Fruit fly (Drosophila melanogaster) whole organism, prepupa: ENCODE data around the gene gcm.

Experiments
- Blimp-1 ChIP-seq: fragments of 200-800 bp; sonication (Bioruptor generic); optimal IDR thresholded peaks from 3 replicates; lab custom pipeline; 2017; ENCODE audit warnings: missing biosample characterization, missing genetic modification characterization, mild to moderate bottlenecking, moderate library complexity, missing genetic modification reagents
- CG11294 ChIP-seq: fragments of 200-800 bp; sonication (Bioruptor generic); IDR thresholded peaks from 2 replicates; pipeline ENCODE4 v1.3.6; 2022; ENCODE audit warnings: missing biosample characterization, missing genetic modification characterization
- CG11762 ChIP-seq: fragments of 200-800 bp; sonication (Bioruptor generic); optimal IDR thresholded peaks from 3 replicates; lab custom pipeline; 2016; ENCODE audit warnings: missing biosample characterization, missing genetic modification characterization; ENCODE audit not compliant: insufficient read depth
- CG15336 ChIP-seq: fragments of 200-800 bp; sonication (Bioruptor generic); IDR thresholded peaks from 2 replicates; pipeline ENCODE4 v1.3.6; 2022; ENCODE audit warnings: missing biosample characterization, missing genetic modification characterization
- CG1621 ChIP-seq: fragments of 200-800 bp; sonication (Bioruptor generic); optimal IDR thresholded peaks from 3 replicates; lab custom pipeline; 2018; ENCODE audit warnings: missing biosample characterization, mild to moderate bottlenecking, missing genetic modification characterization
- CG16779 ChIP-seq: fragments of 200-800 bp; sonication (Bioruptor generic); optimal IDR thresholded peaks from 3 replicates; lab custom pipeline; 2017; ENCODE audit warnings: missing biosample characterization, mild to moderate bottlenecking, missing genetic modification characterization
- CG3032 ChIP-seq: fragments of 200-800 bp; optimal IDR thresholded peaks from 2 replicates; lab custom pipeline; 2019; ENCODE audit warnings: missing biosample characterization, mild to moderate bottlenecking, missing genetic modification characterization, moderate library complexity
- CG34406 ChIP-seq: fragments of 200-800 bp; sonication (Bioruptor generic); optimal IDR thresholded peaks from 3 replicates; lab custom pipeline; 2016; ENCODE audit warnings: missing biosample characterization, missing genetic modification characterization
- CG6163 ChIP-seq: fragments of 200-800 bp; sonication (Bioruptor generic); IDR thresholded peaks from 3 replicates; pipeline ENCODE4 v1.3.6; 2022; ENCODE audit warnings: missing biosample characterization, missing genetic modification characterization
- CG6276 ChIP-seq: fragments of 200-800 bp; sonication (Bioruptor generic); optimal IDR thresholded peaks from 2 replicates; lab custom pipeline; 2017; ENCODE audit warnings: missing biosample characterization, mild to moderate bottlenecking, missing genetic modification characterization
- CG6808 ChIP-seq: fragments of 200-800 bp; sonication (Bioruptor generic); optimal IDR thresholded peaks from 3 replicates; lab custom pipeline; 2017; ENCODE audit warnings: missing biosample characterization, missing genetic modification characterization, mild to moderate bottlenecking, moderate library complexity, missing genetic modification reagents
- CG6854 ChIP-seq: fragments of 200-800 bp; sonication (Bioruptor generic); optimal IDR thresholded peaks from 2 replicates; lab custom pipeline; 2017; ENCODE audit warnings: missing biosample characterization, mild to moderate bottlenecking, missing genetic modification characterization
- CG7368 ChIP-seq: fragments of 200-800 bp; sonication (Bioruptor generic); optimal IDR thresholded peaks from 3 replicates; lab custom pipeline; 2016; ENCODE audit warnings: missing biosample characterization, missing genetic modification characterization
- CG8119 ChIP-seq: fragments of 200-800 bp; sonication (Bioruptor generic); IDR thresholded peaks from 3 replicates; pipeline ENCODE4 v1.3.6; 2022; ENCODE audit warnings: missing biosample characterization, missing genetic modification characterization
- CG8632 ChIP-seq: fragments of 200-800 bp; sonication (Bioruptor generic); optimal IDR thresholded peaks from 3 replicates; lab custom pipeline; 2016; ENCODE audit warnings: missing biosample characterization, missing genetic modification characterization
- Eip75B ChIP-seq: fragments of 200-800 bp; sonication (Bioruptor generic); optimal IDR thresholded peaks from 3 replicates; lab custom pipeline; 2016; ENCODE audit warnings: missing biosample characterization, missing genetic modification characterization
- Eip93F ChIP-seq: fragments of 200-800 bp; sonication (Bioruptor generic); optimal IDR thresholded peaks from 2 replicates; lab custom pipeline; 2016; ENCODE audit warnings: missing biosample characterization, mild to moderate bottlenecking, missing genetic modification characterization
- Ets21C ChIP-seq: fragments of 200-800 bp; sonication (Bioruptor generic); optimal IDR thresholded peaks from 3 replicates; lab custom pipeline; 2016; ENCODE audit warnings: missing biosample characterization, missing genetic modification characterization
- Ets96B ChIP-seq: fragments of 200-800 bp; optimal IDR thresholded peaks from 2 replicates; lab custom pipeline; 2019; ENCODE audit warnings: missing biosample characterization, mild to moderate bottlenecking, missing genetic modification characterization, moderate library complexity
- Gug ChIP-seq: fragments of 200-800 bp; sonication (Bioruptor generic); IDR thresholded peaks from 2 replicates; pipeline ENCODE4 v1.3.6; 2022; ENCODE audit warnings: missing biosample characterization, missing genetic modification characterization
- Hr38 ChIP-seq: sonication (Bioruptor generic); optimal IDR thresholded peaks from 2 replicates; lab custom pipeline; 2016; ENCODE audit warnings: missing biosample characterization, missing genetic modification characterization
- Hr4 ChIP-seq: fragments of 200-800 bp; sonication (Bioruptor generic); optimal IDR thresholded peaks from 3 replicates; lab custom pipeline; 2016; ENCODE audit warnings: missing biosample characterization, missing genetic modification characterization
- OdsH ChIP-seq: fragments of 200-800 bp; sonication (Bioruptor generic); optimal IDR thresholded peaks from 3 replicates; lab custom pipeline; 2016; ENCODE audit warnings: missing biosample characterization, missing genetic modification characterization
- Smox ChIP-seq: fragments of 200-800 bp; sonication (Bioruptor generic); optimal IDR thresholded peaks from 3 replicates; lab custom pipeline; 2016; ENCODE audit warnings: missing biosample characterization, missing genetic modification characterization
- Sox102F ChIP-seq: fragments of 200-800 bp; sonication (Bioruptor generic); optimal IDR thresholded peaks from 2 replicates; lab custom pipeline; 2016; ENCODE audit warnings: missing biosample characterization, mild to moderate bottlenecking, missing genetic modification characterization
- Sox15 ChIP-seq: fragments of 200-800 bp; sonication (Bioruptor generic); optimal IDR thresholded peaks from 3 replicates; lab custom pipeline; 2016; ENCODE audit warnings: missing biosample characterization, missing genetic modification characterization
- achi ChIP-seq: fragments of 200-800 bp; sonication (Bioruptor generic); optimal IDR thresholded peaks from 3 replicates; lab custom pipeline; 2016; ENCODE audit warnings: missing biosample characterization, missing genetic modification characterization
- cyc ChIP-seq: fragments of 200-800 bp; sonication (Bioruptor generic); optimal IDR thresholded peaks from 3 replicates; lab custom pipeline; 2016; ENCODE audit warnings: missing biosample characterization, missing genetic modification characterization
- dac ChIP-seq: fragments of 200-800 bp; sonication (Bioruptor generic); optimal IDR thresholded peaks from 2 replicates; lab custom pipeline; 2017; ENCODE audit warnings: missing biosample characterization, mild to moderate bottlenecking, missing genetic modification characterization
- dsx ChIP-seq: fragments of 200-800 bp; optimal IDR thresholded peaks from 3 replicates; lab custom pipeline; 2019; ENCODE audit warnings: missing biosample characterization, mild to moderate bottlenecking, missing genetic modification characterization, moderate library complexity; ENCODE audit not compliant: poor library complexity, severe bottlenecking
- eg ChIP-seq: fragments of 200-800 bp; sonication (Bioruptor generic); IDR thresholded peaks from 3 replicates; pipeline ENCODE4 v1.3.6; 2022; ENCODE audit warnings: missing biosample characterization, missing genetic modification characterization
- esn ChIP-seq: fragments of 200-800 bp; sonication (Bioruptor generic); optimal IDR thresholded peaks from 2 replicates; lab custom pipeline; 2016; ENCODE audit warnings: missing biosample characterization, mild to moderate bottlenecking, missing genetic modification characterization, moderate library complexity
- fd59A ChIP-seq: fragments of 200-800 bp; sonication (Bioruptor generic); optimal IDR thresholded peaks from 2 replicates; lab custom pipeline; 2017; ENCODE audit warnings: missing biosample characterization, mild to moderate bottlenecking, missing genetic modification characterization, missing genetic modification reagents
- fd85E ChIP-seq: fragments of 200-800 bp; sonication (Bioruptor generic); optimal IDR thresholded peaks from 3 replicates; lab custom pipeline; 2016; ENCODE audit warnings: missing biosample characterization, missing genetic modification characterization
- fkh ChIP-seq: fragments of 200-800 bp; sonication (Bioruptor generic); optimal IDR thresholded peaks from 3 replicates; lab custom pipeline; 2017; ENCODE audit warnings: missing biosample characterization, mild to moderate bottlenecking, missing genetic modification characterization, moderate library complexity
- lz ChIP-seq: fragments of 200-800 bp; sonication (Bioruptor generic); optimal IDR thresholded peaks from 3 replicates; lab custom pipeline; 2016; ENCODE audit warnings: missing biosample characterization, missing genetic modification characterization
- salr ChIP-seq, 2 experiments: fragments of 200-800 bp; sonication (Bioruptor generic); optimal IDR thresholded peaks; 3 replicates each; lab custom pipeline; 2016 to 2018; ENCODE audit warnings: missing biosample characterization in 2 of 2, missing genetic modification characterization in 2 of 2, mild to moderate bottlenecking in 1 of 2
- spab ChIP-seq: fragments of 200-800 bp; sonication (Bioruptor generic); optimal IDR thresholded peaks from 2 replicates; lab custom pipeline; 2017; ENCODE audit warnings: missing biosample characterization, mild to moderate bottlenecking, missing genetic modification characterization, missing genetic modification reagents
- ss ChIP-seq, 2 experiments: fragments of 200-800 bp; sonication (Bioruptor generic); optimal IDR thresholded peaks; 2 replicates in 1 of 2; 3 replicates in 1 of 2; lab custom pipeline; 2017 to 2018; ENCODE audit warnings: mild to moderate bottlenecking in 2 of 2, missing biosample characterization in 2 of 2, missing genetic modification characterization in 2 of 2, moderate library complexity in 1 of 2
- svp ChIP-seq: fragments of 200-800 bp; sonication (Bioruptor generic); peaks from one replicate; lab custom pipeline; 2016; ENCODE audit warnings: missing biosample characterization, missing genetic modification characterization
- topi ChIP-seq: fragments of 200-800 bp; sonication (Bioruptor generic); optimal IDR thresholded peaks from 3 replicates; lab custom pipeline; 2016; ENCODE audit warnings: missing biosample characterization, missing genetic modification characterization
- vri ChIP-seq: fragments of 200-800 bp; sonication (Bioruptor generic); optimal IDR thresholded peaks from 3 replicates; lab custom pipeline; 2016; ENCODE audit warnings: missing biosample characterization, mild to moderate bottlenecking, missing genetic modification characterization

Gene gcm

DNA sequence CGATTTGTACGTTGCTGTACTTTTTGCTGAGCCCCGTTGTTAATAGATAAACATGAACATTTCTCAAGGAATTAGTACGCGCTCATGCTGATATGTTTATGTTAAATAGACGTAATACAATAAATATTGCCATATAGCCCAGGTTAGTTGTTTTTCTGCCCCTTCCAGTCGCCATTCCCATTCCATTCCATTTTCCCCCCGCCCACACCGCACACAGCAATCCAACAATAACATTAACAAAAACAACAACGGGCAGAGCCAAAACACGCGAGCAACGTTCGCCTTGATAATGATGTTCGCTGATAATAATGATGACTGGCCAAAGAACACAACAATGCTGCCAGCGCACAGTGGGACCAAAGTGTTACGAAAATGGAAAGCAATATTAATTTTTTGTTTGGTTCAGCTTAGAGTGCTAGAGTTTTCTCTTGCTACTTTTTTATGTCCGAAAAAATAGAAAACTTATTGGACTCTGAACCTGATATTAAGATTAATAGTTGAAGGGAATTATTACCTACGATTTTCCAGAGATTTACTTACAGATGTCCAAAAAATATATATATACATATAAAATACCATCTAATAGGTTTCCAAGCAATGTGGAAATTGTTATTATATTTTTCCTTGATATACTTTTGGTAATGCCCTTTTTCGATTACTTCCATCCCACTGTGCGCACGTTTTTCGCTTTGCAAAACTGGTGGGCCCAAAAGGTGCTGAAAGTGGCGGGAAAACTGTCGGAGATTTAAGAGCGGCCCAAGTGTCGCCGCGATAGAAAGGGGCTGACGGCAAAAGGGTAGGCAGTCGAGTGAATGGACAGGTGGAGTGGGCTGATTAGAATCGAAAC lies 11.7 kb downstream of the gcm start (continued):
- peak; percentile 97 for TF ChIP-seq esn (GFP tag; lab: Kevin White, UChicago)
- peak; percentile 81 to 99 for TF ChIP-seq salr (GFP tag; optimal IDR thresholded peaks at IDR 0.05; lab: Kevin White, UChicago)
- peak; percentile 95 for TF ChIP-seq dsx (GFP tag; lab: Kevin White, UChicago)
- TF ChIP-seq Blimp-1 (GFP tag; lab: Kevin White, UChicago), result peak; percentile 88
- TF ChIP-seq CG1621 (tag; lab: Kevin White, UChicago), result peak; percentile 90
- TF ChIP-seq CG7368 (GFP tag; lab: Kevin White, UChicago), result peak; percentile 92
- TF ChIP-seq CG6163 (GFP tag; lab: Robert Waterston, UW), result peak; percentile 90
- peak; percentile 92 for TF ChIP-seq Hr4 (GFP tag; lab: Kevin White, UChicago)
- peak; percentile 88 for TF ChIP-seq vri (GFP tag; lab: Kevin White, UChicago)
- TF ChIP-seq CG8119, result peak; percentile 97
- TF ChIP-seq Sox102F, result peak; percentile 94
- peak; percentile 85 for TF ChIP-seq Eip93F (GFP tag; lab: Kevin White, UChicago)

dm6 chr2L:9569131-9569530 lies 12.4 kb downstream of the gcm start:
- TF ChIP-seq ss (GFP tag; optimal IDR thresholded peaks at IDR 0.05; lab: Kevin White, UChicago) (no peak), topi (GFP tag; lab: Kevin White, UChicago) (no peak), CG15336 (GFP tag; lab: Robert Waterston, UW) (no peak), fd59A (GFP tag; lab: Kevin White, UChicago) (no peak), Sox15 (no peak), eg (GFP tag; lab: Robert Waterston, UW) (no peak), CG7368 (GFP tag; lab: Kevin White, UChicago) (no peak), dsx (GFP tag; lab: Kevin White, UChicago) (no peak), Hr38 (GFP tag; lab: Kevin White, UChicago) (no peak), fd85E (GFP tag; lab: Kevin White, UChicago) (no peak), CG6163 (GFP tag; lab: Robert Waterston, UW) (no peak), CG16779 (tag; lab: Kevin White, UChicago) (no peak), vri (GFP tag; lab: Kevin White, UChicago) (no peak), Ets21C (no peak), cyc (GFP tag; lab: Kevin White, UChicago) (no peak), Gug (GFP tag; lab: Robert Waterston, UW) (no peak), Hr4 (GFP tag; lab: Kevin White, UChicago) (no peak), dac (no peak), CG6276 (GFP tag; lab: Kevin White, UChicago) (no peak)

dm6 chr2L:9568360-9569088 lies 13.0 kb downstream of the gcm start, which contains the start of gene brwl:
Gene brwl (plus strand): TSS chr2L:9568890.
- TF ChIP-seq CG6808 (GFP tag; lab: Kevin White, UChicago) (peak; percentile 97), fkh (GFP tag; lab: Kevin White, UChicago) (peak; percentile 98), lz (GFP tag; lab: Kevin White, UChicago) (peak; percentile 99), CG34406 (GFP tag; lab: Kevin White, UChicago) (peak; percentile 99), Gug (GFP tag; lab: Robert Waterston, UW) (peak; percentile 99), CG11762 (GFP tag; lab: Kevin White, UChicago) (peak; percentile 98), achi (GFP tag; lab: Kevin White, UChicago) (peak; percentile 98), OdsH (peak; percentile 99), Eip75B (GFP tag; lab: Kevin White, UChicago) (peak; percentile 99), Ets21C (peak; percentile 97), Smox (peak; percentile 98), spab (peak; percentile 99), CG1621 (tag; lab: Kevin White, UChicago) (peak; percentile 97), Ets96B (peak; percentile 99), ss (GFP tag; optimal IDR thresholded peaks at IDR 0.05; lab: Kevin White, UChicago) (peak; percentile 97 to 98), CG8119 (peak; percentile 99), eg (GFP tag; lab: Robert Waterston, UW) (peak; percentile 99), CG6854 (GFP tag; lab: Kevin White, UChicago) (peak; percentile 94), Hr38 (GFP tag; lab: Kevin White, UChicago) (peak; percentile 74), salr (GFP tag; optimal IDR thresholded peaks at IDR 0.05; lab: Kevin White, UChicago) (peak; percentile 95 to 99), svp (GFP tag; lab: Kevin White, UChicago) (peak; percentile 99), CG8632 (GFP tag; lab: Kevin White, UChicago) (peak; percentile 98), CG3032 (tag; lab: Kevin White, UChicago) (peak; percentile 99), Eip93F (GFP tag; lab: Kevin White, UChicago) (peak; percentile 96), dac (peak; percentile 96), CG11294 (GFP tag; lab: Robert Waterston, UW) (peak; percentile 98), topi (GFP tag; lab: Kevin White, UChicago) (peak; percentile 99)
